Worm (Caenorhabditis elegans): ENCODE data around the gene clec-213.

DNA sequence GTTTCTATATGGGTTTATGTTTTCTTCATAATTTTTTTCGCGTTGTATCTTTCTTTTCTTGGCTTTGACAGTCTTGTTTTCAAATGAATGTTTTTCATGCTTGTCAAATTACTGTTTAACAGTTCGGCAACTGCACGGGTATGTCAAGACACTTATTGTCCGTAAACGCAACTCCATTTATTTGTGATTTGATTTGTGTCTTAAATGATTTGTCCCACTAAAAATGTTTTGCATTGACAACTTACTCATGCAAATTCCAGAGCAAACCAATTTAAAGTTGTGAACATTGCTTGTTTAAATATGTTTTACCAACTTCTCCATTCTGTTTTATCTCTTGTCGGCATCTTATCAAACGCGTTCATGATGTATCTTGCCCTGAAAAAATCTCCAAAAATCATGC, 26.8 kb downstream of the clec-213 start, which contains the start of gene srd-25:
- TF ChIP-seq him-1 (tag; optimal IDR thresholded peaks at IDR 0.05) (no peak), dao-5 (tag; optimal IDR thresholded peaks at IDR 0.05) (no peak)
